Fruit fly (Drosophila melanogaster): Measurements from ENCODE around the gene CG9016.

CG9016 gene

dm6 chr2L:5884674-5885073 lies 38.8 kb downstream of the CG9016 start, which contains the start of the genes Sfp26Ac and CG43185:
Gene Sfp26Ac, minus strand, starts transcription at chr2L:5884774.
Gene CG43185, plus strand, starts transcription at chr2L:5884888.
- no peak for TF ChIP-seq Ets98B (GFP tag; IDR thresholded peaks at IDR 0.05)

dm6 chr2L:5883441-5883840 lies 40.0 kb downstream of the CG9016 start, which contains the start of gene CG44574:
Gene CG44574, plus strand, starts transcription at chr2L:5883741.
- TF ChIP-seq CG8159 (tag; optimal IDR thresholded peaks at IDR 0.05) (no peak), CG12605 (GFP tag; IDR thresholded peaks at IDR 0.05) (no peak), D1 (tag; optimal IDR thresholded peaks at IDR 0.05) (no peak), Ets98B (GFP tag; IDR thresholded peaks at IDR 0.05) (no peak), CG13204 (GFP tag; optimal IDR thresholded peaks at IDR 0.05) (no peak), EcR (GFP tag; optimal IDR thresholded peaks at IDR 0.05) (no peak), gl (tag; optimal IDR thresholded peaks at IDR 0.05) (no peak), rn (GFP tag; IDR thresholded peaks at IDR 0.05) (no peak), CG34367 (tag; optimal IDR thresholded peaks at IDR 0.05) (no peak), CG32121 (GFP tag; IDR thresholded peaks at IDR 0.05) (no peak), CG9948 (tag; optimal IDR thresholded peaks at IDR 0.05) (no peak), Pif1A (GFP tag; optimal IDR thresholded peaks at IDR 0.05) (no peak), CG17806 (tag; optimal IDR thresholded peaks at IDR 0.05) (no peak)

dm6 chr2L:5881181-5881580 lies 42.3 kb downstream of the CG9016 start:
- peak; percentile 37 for TF ChIP-seq Ets98B (GFP tag; IDR thresholded peaks at IDR 0.05)
- no peak for TF ChIP-seq CG8159 (tag; optimal IDR thresholded peaks at IDR 0.05)
- TF ChIP-seq CG34367 (tag; optimal IDR thresholded peaks at IDR 0.05): no peak
- TF ChIP-seq gl (tag; optimal IDR thresholded peaks at IDR 0.05): no peak
- TF ChIP-seq CG32121 (GFP tag; IDR thresholded peaks at IDR 0.05): peak; percentile 35; the same call in 1 of the 2 replicates
- TF ChIP-seq EcR (GFP tag; optimal IDR thresholded peaks at IDR 0.05): no peak
- TF ChIP-seq CG9948 (tag; optimal IDR thresholded peaks at IDR 0.05): peak; percentile 9
- TF ChIP-seq Snoo (tag; optimal IDR thresholded peaks at IDR 0.05): no peak
- no peak; the same call in 1 of the 3 replicates for TF ChIP-seq fd96Ca (GFP tag; IDR thresholded peaks at IDR 0.05)
- TF ChIP-seq CG13204 (GFP tag; optimal IDR thresholded peaks at IDR 0.05): no peak
- TF ChIP-seq Pif1A (GFP tag; optimal IDR thresholded peaks at IDR 0.05): peak; percentile 38
- TF ChIP-seq CG17806 (tag; optimal IDR thresholded peaks at IDR 0.05): no peak
- TF ChIP-seq CG4496 (GFP tag; IDR thresholded peaks at IDR 0.05): peak; percentile 26; the same call in 1 of the 3 replicates
- TF ChIP-seq Pif1B (GFP tag; optimal IDR thresholded peaks at IDR 0.05): no peak
- TF ChIP-seq CG10348 (GFP tag; IDR thresholded peaks at IDR 0.05): no peak
- peak; percentile 25 for TF ChIP-seq CG8301 (tag; optimal IDR thresholded peaks at IDR 0.05)
- no peak; the same call in 1 of the 2 replicates for TF ChIP-seq CG12605 (GFP tag; IDR thresholded peaks at IDR 0.05)
- no peak for TF ChIP-seq CG15710 (tag; optimal IDR thresholded peaks at IDR 0.05)
- no peak for TF ChIP-seq D1 (tag; optimal IDR thresholded peaks at IDR 0.05)
- TF ChIP-seq rn (GFP tag; IDR thresholded peaks at IDR 0.05): no peak
- peak; percentile 60 for TF ChIP-seq CG14655 (GFP tag; optimal IDR thresholded peaks at IDR 0.05)

dm6 chr2L:5879363-5879934 lies 44.0 kb downstream of the CG9016 start, which contains the start of gene rau:
Gene rau, minus strand, starts transcription at chr2L:5879498.
- peak; percentile 66 for TF ChIP-seq CG34367 (tag; optimal IDR thresholded peaks at IDR 0.05)
- TF ChIP-seq fd96Ca (GFP tag; IDR thresholded peaks at IDR 0.05): peak; percentile 84
- TF ChIP-seq CG4496 (GFP tag; IDR thresholded peaks at IDR 0.05): peak; percentile 80; the same call in 2 of the 3 replicates
- peak; percentile 14 for TF ChIP-seq EcR (GFP tag; optimal IDR thresholded peaks at IDR 0.05)
- TF ChIP-seq CG12605 (GFP tag; IDR thresholded peaks at IDR 0.05): peak; percentile 36; the same call in 1 of the 2 replicates
- peak; percentile 79 for TF ChIP-seq CG32121 (GFP tag; IDR thresholded peaks at IDR 0.05)
- 0 out of 2 replicates have a peak, but pooled peaks have one; percentile 52 for TF ChIP-seq rn (GFP tag; IDR thresholded peaks at IDR 0.05)
- peak; percentile 83 for TF ChIP-seq CG8301 (tag; optimal IDR thresholded peaks at IDR 0.05)
- TF ChIP-seq Pif1B (GFP tag; optimal IDR thresholded peaks at IDR 0.05): peak; percentile 75
- TF ChIP-seq CG13204 (GFP tag; optimal IDR thresholded peaks at IDR 0.05): peak; percentile 63
- peak; percentile 70 for TF ChIP-seq CG17806 (tag; optimal IDR thresholded peaks at IDR 0.05)
- TF ChIP-seq CG8159 (tag; optimal IDR thresholded peaks at IDR 0.05): peak; percentile 77
- TF ChIP-seq Ets98B (GFP tag; IDR thresholded peaks at IDR 0.05): peak; percentile 76
- peak; percentile 70 for TF ChIP-seq Snoo (tag; optimal IDR thresholded peaks at IDR 0.05)
- peak; percentile 87 for TF ChIP-seq CG14655 (GFP tag; optimal IDR thresholded peaks at IDR 0.05)
- peak; percentile 78 for TF ChIP-seq CG9948 (tag; optimal IDR thresholded peaks at IDR 0.05)
- TF ChIP-seq D1 (tag; optimal IDR thresholded peaks at IDR 0.05): peak; percentile 39
- peak; percentile 84 for TF ChIP-seq Pif1A (GFP tag; optimal IDR thresholded peaks at IDR 0.05)
- TF ChIP-seq gl (tag; optimal IDR thresholded peaks at IDR 0.05): peak; percentile 55
- TF ChIP-seq CG10348 (GFP tag; IDR thresholded peaks at IDR 0.05): peak; percentile 24; the same call in 1 of the 2 replicates
- peak; percentile 79 for TF ChIP-seq CG15710 (tag; optimal IDR thresholded peaks at IDR 0.05)

- no peak for TF ChIP-seq CG8159 (tag; optimal IDR thresholded peaks at IDR 0.05)
- no peak for TF ChIP-seq Ets98B (GFP tag; IDR thresholded peaks at IDR 0.05)
- TF ChIP-seq CG14655 (GFP tag; optimal IDR thresholded peaks at IDR 0.05): no peak
- no peak for TF ChIP-seq Snoo (tag; optimal IDR thresholded peaks at IDR 0.05)
- no peak for TF ChIP-seq CG8301 (tag; optimal IDR thresholded peaks at IDR 0.05)
- TF ChIP-seq rn (GFP tag; IDR thresholded peaks at IDR 0.05): no peak
- TF ChIP-seq CG15710 (tag; optimal IDR thresholded peaks at IDR 0.05): no peak
- TF ChIP-seq CG9948 (tag; optimal IDR thresholded peaks at IDR 0.05): no peak
- TF ChIP-seq CG34367 (tag; optimal IDR thresholded peaks at IDR 0.05): no peak
- no peak for TF ChIP-seq gl (tag; optimal IDR thresholded peaks at IDR 0.05)
- no peak for TF ChIP-seq CG4496 (GFP tag; IDR thresholded peaks at IDR 0.05)
- TF ChIP-seq CG32121 (GFP tag; IDR thresholded peaks at IDR 0.05): no peak
Measured at dm6 chr2L:5876474-5877067, 46.9 kb downstream of the CG9016 start.
